Worm (Caenorhabditis elegans) whole organism, L3 larva: Measurements from ENCODE around the gene F28B4.4.

Source experiments
- eor-1 ChIP-seq, 2 experiments: fragments of 150-350 bp; optimal IDR thresholded peaks; 2 replicates each; lab custom pipeline; 2014 to 2018; ENCODE audit warnings: missing biosample characterization in 2 of 2, missing genetic modification characterization in 2 of 2
- hmg-11 ChIP-seq: sonication (generic microtip); optimal IDR thresholded peaks from 2 replicates; lab custom pipeline; 2016; ENCODE audit warnings: missing genetic modification characterization, missing compliant biosample characterization

- TF ChIP-seq hmg-11 (tag; lab: Kevin White, UChicago) (no peak), eor-1 (tag; optimal IDR thresholded peaks at IDR 0.05; lab: Kevin White, UChicago) (no peak)
Observed at ce11 chrX:3170456-3170855, 39.0 kb downstream of the F28B4.4 start, which contains the start of gene C15C7.6.
